Worm (Caenorhabditis elegans) whole organism, mixed stage, embryonic: ENCODE data around the gene F13D12.5.

Experiments used
- elt-1 ChIP-seq: sonication (generic microtip); optimal IDR thresholded peaks from 2 replicates; lab custom pipeline; 2017; ENCODE audit warnings: missing genetic modification characterization, mild to moderate bottlenecking, missing compliant biosample characterization, antibody characterized with exemption, moderate library complexity, borderline replicate concordance; ENCODE audit not compliant: insufficient read depth
- elt-3 ChIP-seq: fragments of 150-350 bp; optimal IDR thresholded peaks from 2 replicates; lab custom pipeline; 2014; ENCODE audit warnings: missing biosample characterization, missing genetic modification characterization
- flh-1 ChIP-seq: fragments of 200-800 bp; sonication (Bioruptor generic); optimal IDR thresholded peaks from 2 replicates; lab custom pipeline; 2018; ENCODE audit warnings: mild to moderate bottlenecking, missing genetic modification characterization, moderate library complexity, missing compliant biosample characterization
- lsy-2 ChIP-seq: fragments of 150-350 bp; optimal IDR thresholded peaks from 2 replicates; lab custom pipeline; 2014; ENCODE audit warnings: missing biosample characterization, missing genetic modification characterization
- nhr-237 ChIP-seq: fragments of 150-350 bp; optimal IDR thresholded peaks from 2 replicates; lab custom pipeline; 2014; ENCODE audit warnings: missing biosample characterization, missing genetic modification characterization
- nhr-28 ChIP-seq: fragments of 150-350 bp; optimal IDR thresholded peaks from 2 replicates; lab custom pipeline; 2014; ENCODE audit warnings: missing biosample characterization, missing genetic modification characterization
- zip-8 ChIP-seq: fragments of 150-350 bp; optimal IDR thresholded peaks from 2 replicates; lab custom pipeline; 2014; ENCODE audit warnings: missing biosample characterization, missing genetic modification characterization

ce11 chrII:11709464-11709863 lies 17.1 kb upstream of the F13D12.5 start, which contains the start of gene fcmt-1:
- TF ChIP-seq zip-8 (tag; lab: Kevin White, UChicago) (no peak), elt-1 (tag; lab: Kevin White, UChicago) (no peak), nhr-28 (tag; lab: Kevin White, UChicago) (no peak), nhr-237 (tag; lab: Kevin White, UChicago) (no peak), lsy-2 (tag; lab: Kevin White, UChicago) (no peak), flh-1 (GFP tag; lab: Kevin White, UChicago) (no peak), elt-3 (no peak)
